Fruit fly (Drosophila melanogaster): Measurements from ENCODE around the gene CG12986.
A peak's percentile ranks its signal among the peaks of the same experiment; 100 is the strongest.

Gene CG12986

DNA sequence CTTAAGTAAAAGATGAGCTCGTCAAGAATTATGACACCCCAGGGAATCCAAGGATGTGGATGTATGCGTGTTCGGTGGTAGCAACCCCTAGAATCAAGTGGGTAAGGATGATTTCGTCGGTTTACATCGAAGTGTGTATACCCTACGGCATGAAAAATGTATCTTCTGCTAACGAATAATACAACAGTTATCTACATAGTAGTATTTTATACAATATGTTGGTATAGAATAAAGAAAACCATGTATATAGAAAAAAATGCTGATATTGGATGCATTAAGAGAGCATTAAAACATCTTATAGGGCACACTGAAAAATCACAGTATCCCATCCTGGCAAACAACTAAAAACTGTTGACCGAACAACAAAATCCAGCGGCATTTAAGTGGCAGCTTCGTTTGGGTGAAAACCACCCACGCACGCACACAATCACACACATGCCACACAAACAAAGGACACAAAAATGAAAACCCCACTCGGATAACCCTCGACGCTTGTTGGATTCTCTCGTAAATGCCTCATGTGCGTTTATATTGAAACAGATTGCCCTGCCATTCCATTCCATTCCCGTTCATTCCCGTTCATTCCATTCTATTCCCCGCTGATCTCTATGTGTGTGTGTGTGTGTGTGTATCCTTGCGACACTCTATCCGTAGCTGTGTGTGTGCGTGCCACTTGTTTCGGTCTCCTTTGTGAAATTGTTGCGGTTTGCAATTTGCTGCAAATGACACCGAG, 20.2 kb downstream of the CG12986 start (continued):
- TF ChIP-seq mld (GFP tag; IDR thresholded peaks at IDR 0.05; ENCODE audit: partially characterized antibody) (no peak), CG1603 (tag; optimal IDR thresholded peaks at IDR 0.05) (peak; percentile 9), odd (GFP tag; optimal IDR thresholded peaks at IDR 0.05) (no peak), CoRest (tag; optimal IDR thresholded peaks at IDR 0.05) (peak; percentile 49), sr (GFP tag; IDR thresholded peaks at IDR 0.05) (no peak), CG10147 (GFP tag; optimal IDR thresholded peaks at IDR 0.05) (peak; percentile 13), CG18262 (tag; optimal IDR thresholded peaks at IDR 0.05) (peak; percentile 66), gem (tag; optimal IDR thresholded peaks at IDR 0.05) (peak; percentile 70), dysf (GFP tag; IDR thresholded peaks at IDR 0.05) (peak; percentile 48; the same call in 2 of the 3 replicates), hkb (optimal IDR thresholded peaks at IDR 0.05) (no peak), hkb (GFP tag; IDR thresholded peaks at IDR 0.05) (no peak), CG10959 (GFP tag; IDR thresholded peaks at IDR 0.05) (peak; percentile 21; the same call in 1 of the 2 replicates), CG14710 (tag; optimal IDR thresholded peaks at IDR 0.05) (peak; percentile 41), dmrt11E (tag; optimal IDR thresholded peaks at IDR 0.05) (peak; percentile 65), jing (GFP tag; optimal IDR thresholded peaks at IDR 0.05) (peak; percentile 15), CG16815 (GFP tag; optimal IDR thresholded peaks at IDR 0.05) (peak; percentile 22), CG7928 (GFP tag; optimal IDR thresholded peaks at IDR 0.05) (no peak), CG8359 (GFP tag; optimal IDR thresholded peaks at IDR 0.05; ENCODE audit: borderline replicate concordance) (no peak), CG14667 (GFP tag; IDR thresholded peaks at IDR 0.05) (peak; percentile 29; the same call in 1 of the 2 replicates), ATbp (GFP tag; optimal IDR thresholded peaks at IDR 0.05) (peak; percentile 25), Hmr (GFP tag; optimal IDR thresholded peaks at IDR 0.05) (no peak), caup (GFP tag; optimal IDR thresholded peaks at IDR 0.05; ENCODE audit: severe bottlenecking) (no peak), so (GFP tag; IDR thresholded peaks at IDR 0.05) (no peak), CG11456 (GFP tag; IDR thresholded peaks at IDR 0.05) (no peak), H2.0 (GFP tag; IDR thresholded peaks at IDR 0.05) (peak; percentile 31; the same call in 1 of the 2 replicates), CG2120 (GFP tag; optimal IDR thresholded peaks at IDR 0.05) (peak; percentile 7), CG1602 (GFP tag; optimal IDR thresholded peaks at IDR 0.05) (peak; percentile 8), Sox102F (GFP tag; optimal IDR thresholded peaks at IDR 0.05) (peak; percentile 23), CG9727 (GFP tag; optimal IDR thresholded peaks at IDR 0.05) (peak; percentile 47), emc (GFP tag; optimal IDR thresholded peaks at IDR 0.05) (no peak), lmd (GFP tag; IDR thresholded peaks at IDR 0.05) (peak; percentile 26; the same call in 1 of the 2 replicates), pfk (GFP tag; optimal IDR thresholded peaks at IDR 0.05) (peak; percentile 91), sisA (GFP tag; IDR thresholded peaks at IDR 0.05) (0 out of 2 replicates have a peak, but pooled peaks have one; percentile 26), sens (GFP tag) (peak; percentile 74), row (GFP tag; IDR thresholded peaks at IDR 0.05) (peak; percentile 71), CG31441 (GFP tag; IDR thresholded peaks at IDR 0.05) (peak; percentile 50), Six4 (GFP tag; optimal IDR thresholded peaks at IDR 0.05) (peak; percentile 21), CG18599 (GFP tag; optimal IDR thresholded peaks at IDR 0.05) (peak; percentile 32), CG13424 (tag; optimal IDR thresholded peaks at IDR 0.05) (peak; percentile 38), zen (tag; optimal IDR thresholded peaks at IDR 0.05) (no peak), scrt (GFP tag; optimal IDR thresholded peaks at IDR 0.05) (peak; percentile 16), CG32767 (GFP tag; IDR thresholded peaks at IDR 0.05) (0 out of 2 replicates have a peak, but pooled peaks have one; percentile 16), pros (GFP tag; optimal IDR thresholded peaks at IDR 0.05) (peak; percentile 67), CG10543 (GFP tag; optimal IDR thresholded peaks at IDR 0.05) (no peak), fd96Cb (tag; optimal IDR thresholded peaks at IDR 0.05) (peak; percentile 39), NK7.1 (GFP tag; optimal IDR thresholded peaks at IDR 0.05) (no peak), Meics (GFP tag; optimal IDR thresholded peaks at IDR 0.05) (peak; percentile 11), chif (GFP tag; optimal IDR thresholded peaks at IDR 0.05) (peak in 1 of 2 experiments; percentile 39), CG16779 (GFP tag; IDR thresholded peaks at IDR 0.05) (no peak)
